Fruit fly (Drosophila melanogaster) whole organism, pupa: Measurements from ENCODE around the gene stg.

Experiments used
- CG10348 ChIP-seq: fragments of 200-800 bp; sonication (Bioruptor generic); IDR thresholded peaks from 2 replicates; pipeline ENCODE4 v1.3.6; 2022; ENCODE audit warnings: missing biosample characterization, missing genetic modification characterization
- CG12605 ChIP-seq: fragments of 200-800 bp; sonication (Bioruptor generic); IDR thresholded peaks from 2 replicates; pipeline ENCODE4 v1.3.6; 2022; ENCODE audit warnings: missing biosample characterization, missing genetic modification characterization
- CG13204 ChIP-seq: fragments of 200-800 bp; sonication (Bioruptor generic); optimal IDR thresholded peaks from 2 replicates; lab custom pipeline; 2018; ENCODE audit warnings: missing biosample characterization, mild to moderate bottlenecking, missing genetic modification characterization, moderate library complexity
- CG14655 ChIP-seq: fragments of 200-800 bp; sonication (Bioruptor generic); optimal IDR thresholded peaks from 3 replicates; lab custom pipeline; 2017; ENCODE audit warnings: mild to moderate bottlenecking, missing biosample characterization, missing genetic modification reagents, missing genetic modification characterization
- CG15710 ChIP-seq: fragments of 200-800 bp; sonication (Bioruptor generic); optimal IDR thresholded peaks from 2 replicates; lab custom pipeline; 2018; ENCODE audit warnings: missing biosample characterization, mild to moderate bottlenecking, missing genetic modification characterization, moderate library complexity
- CG17806 ChIP-seq: fragments of 200-800 bp; sonication (Bioruptor generic); optimal IDR thresholded peaks from 2 replicates; lab custom pipeline; 2018; ENCODE audit warnings: missing biosample characterization, mild to moderate bottlenecking, missing genetic modification characterization, moderate library complexity
- CG32121 ChIP-seq: fragments of 200-800 bp; sonication (Bioruptor generic); IDR thresholded peaks from 2 replicates; pipeline ENCODE4 v1.3.6; 2022; ENCODE audit warnings: missing biosample characterization, missing genetic modification characterization
- CG34367 ChIP-seq: fragments of 200-800 bp; sonication (Bioruptor generic); optimal IDR thresholded peaks from 2 replicates; lab custom pipeline; 2018; ENCODE audit warnings: missing biosample characterization, mild to moderate bottlenecking, missing genetic modification characterization
- CG4496 ChIP-seq: fragments of 200-800 bp; sonication (Bioruptor generic); IDR thresholded peaks from 3 replicates; pipeline ENCODE4 v1.3.6; 2022; ENCODE audit warnings: missing biosample characterization, missing genetic modification characterization
- CG8159 ChIP-seq: fragments of 200-800 bp; sonication (Bioruptor generic); optimal IDR thresholded peaks from 3 replicates; lab custom pipeline; 2018; ENCODE audit warnings: missing biosample characterization, mild to moderate bottlenecking, missing genetic modification characterization, moderate library complexity
- CG8301 ChIP-seq: fragments of 200-800 bp; sonication (Bioruptor generic); optimal IDR thresholded peaks from 2 replicates; lab custom pipeline; 2018; ENCODE audit warnings: missing biosample characterization, mild to moderate bottlenecking, missing genetic modification characterization
- CG9948 ChIP-seq: fragments of 200-800 bp; sonication (Bioruptor generic); optimal IDR thresholded peaks from 2 replicates; lab custom pipeline; 2018; ENCODE audit warnings: missing biosample characterization, mild to moderate bottlenecking, missing genetic modification characterization, moderate library complexity
- D1 ChIP-seq: fragments of 200-800 bp; sonication (Bioruptor generic); optimal IDR thresholded peaks from 2 replicates; lab custom pipeline; 2018; ENCODE audit warnings: missing biosample characterization, mild to moderate bottlenecking, missing genetic modification characterization, moderate library complexity
- EcR ChIP-seq: fragments of 200-800 bp; sonication (Bioruptor generic); optimal IDR thresholded peaks from 3 replicates; lab custom pipeline; 2019; ENCODE audit warnings: missing biosample characterization, missing genetic modification characterization, mild to moderate bottlenecking, moderate library complexity, missing genetic modification reagents
- Ets98B ChIP-seq: fragments of 200-800 bp; sonication (Bioruptor generic); IDR thresholded peaks from 2 replicates; pipeline ENCODE4 v1.3.6; 2022; ENCODE audit warnings: missing biosample characterization, missing genetic modification characterization
- Pif1A ChIP-seq: fragments of 200-800 bp; sonication (Bioruptor generic); optimal IDR thresholded peaks from 3 replicates; lab custom pipeline; 2016; ENCODE audit warnings: missing biosample characterization, missing genetic modification characterization
- Pif1B ChIP-seq: fragments of 200-800 bp; sonication (Bioruptor generic); optimal IDR thresholded peaks from 3 replicates; lab custom pipeline; 2016; ENCODE audit warnings: missing biosample characterization, missing genetic modification characterization
- Snoo ChIP-seq: fragments of 200-800 bp; sonication (Bioruptor generic); optimal IDR thresholded peaks from 3 replicates; lab custom pipeline; 2017; ENCODE audit warnings: missing biosample characterization, mild to moderate bottlenecking, missing genetic modification characterization, inconsistent platforms
- fd96Ca ChIP-seq: fragments of 200-800 bp; sonication (Bioruptor generic); IDR thresholded peaks from 3 replicates; pipeline ENCODE4 v1.3.6; 2022; ENCODE audit warnings: missing biosample characterization, missing genetic modification characterization
- gl ChIP-seq: fragments of 200-800 bp; sonication (Bioruptor generic); optimal IDR thresholded peaks from 2 replicates; lab custom pipeline; 2018; ENCODE audit warnings: missing biosample characterization, mild to moderate bottlenecking, missing genetic modification characterization
- rn ChIP-seq: fragments of 200-800 bp; sonication (Bioruptor generic); IDR thresholded peaks from 2 replicates; pipeline ENCODE4 v1.3.6; 2022; ENCODE audit warnings: missing biosample characterization, missing genetic modification characterization

The stg gene

dm6 chr3R:29228745-29229448 is 26.7 kb downstream of the stg start, which contains the start of gene Usp1:
Gene Usp1 (plus strand): TSS chr3R:29229161.
- TF ChIP-seq rn (GFP tag; lab: Robert Waterston, UW) (no peak), EcR (GFP tag; lab: Kevin White, UChicago) (peak; percentile 44)

dm6 chr3R:29227675-29228211 is 27.9 kb downstream of the stg start, which contains the start of gene CG14507:
Gene CG14507 (minus strand): TSS chr3R:29227725.
- TF ChIP-seq CG8301 (tag; lab: Kevin White, UChicago) (no peak), CG4496 (0 out of 3 replicates have a peak, but pooled peaks have one; percentile 11)

dm6 chr3R:29222891-29223842 is 32.4 kb downstream of the stg start, which contains the start of the genes Cisd2 and Brd8:
Gene Cisd2 (minus strand): TSS chr3R:29223428.
Gene Brd8 (plus strand): TSS chr3R:29223485.
- TF ChIP-seq CG32121 (GFP tag; lab: Robert Waterston, UW), result no peak
- TF ChIP-seq EcR (GFP tag; lab: Kevin White, UChicago), result no peak
- no peak for TF ChIP-seq Ets98B
- no peak for TF ChIP-seq Snoo (tag; lab: Kevin White, UChicago)
- TF ChIP-seq Pif1A (GFP tag; lab: Kevin White, UChicago), result no peak
- no peak for TF ChIP-seq Pif1B (GFP tag; lab: Kevin White, UChicago)
- no peak for TF ChIP-seq D1
- no peak for TF ChIP-seq CG34367 (tag; lab: Kevin White, UChicago)
- TF ChIP-seq CG14655 (GFP tag; lab: Kevin White, UChicago), result no peak
- TF ChIP-seq CG10348, result no peak
- TF ChIP-seq CG9948, result no peak
- TF ChIP-seq CG13204, result no peak
- TF ChIP-seq CG17806, result no peak
- no peak for TF ChIP-seq CG8159
- TF ChIP-seq CG8301 (tag; lab: Kevin White, UChicago), result no peak
- no peak for TF ChIP-seq CG15710 (tag; lab: Kevin White, UChicago)
- no peak for TF ChIP-seq CG4496
- no peak for TF ChIP-seq CG12605 (GFP tag; lab: Robert Waterston, UW)

dm6 chr3R:29221168-29221567 is 34.4 kb downstream of the stg start:
- TF ChIP-seq EcR (GFP tag; lab: Kevin White, UChicago) (no peak), CG34367 (tag; lab: Kevin White, UChicago) (no peak), Snoo (tag; lab: Kevin White, UChicago) (no peak), CG4496 (no peak), Pif1A (GFP tag; lab: Kevin White, UChicago) (no peak), CG8159 (no peak), fd96Ca (GFP tag; lab: Robert Waterston, UW) (no peak), CG9948 (no peak), CG12605 (GFP tag; lab: Robert Waterston, UW) (no peak), CG15710 (tag; lab: Kevin White, UChicago) (no peak), CG32121 (GFP tag; lab: Robert Waterston, UW) (no peak)

dm6 chr3R:29220585-29220984 is 35.0 kb downstream of the stg start:
- no peak for TF ChIP-seq CG4496
- TF ChIP-seq CG8159, result no peak
- TF ChIP-seq CG32121 (GFP tag; lab: Robert Waterston, UW), result no peak

dm6 chr3R:29219948-29220347 is 35.7 kb downstream of the stg start, which contains the start of gene eEF1gamma:
Gene eEF1gamma (plus strand): TSS chr3R:29220172.
- peak; percentile 76 for TF ChIP-seq CG8159
- peak; percentile 88 for TF ChIP-seq CG34367 (tag; lab: Kevin White, UChicago)
- TF ChIP-seq CG32121 (GFP tag; lab: Robert Waterston, UW), result peak; percentile 86
- TF ChIP-seq CG17806, result peak; percentile 65
- no peak for TF ChIP-seq CG14655 (GFP tag; lab: Kevin White, UChicago)
- TF ChIP-seq CG8301 (tag; lab: Kevin White, UChicago), result peak; percentile 72
- peak; percentile 76 for TF ChIP-seq Pif1B (GFP tag; lab: Kevin White, UChicago)
- peak; percentile 15 for TF ChIP-seq EcR (GFP tag; lab: Kevin White, UChicago)
- TF ChIP-seq gl, result peak; percentile 86
- TF ChIP-seq fd96Ca (GFP tag; lab: Robert Waterston, UW), result peak; percentile 85
- peak; percentile 96 for TF ChIP-seq Snoo (tag; lab: Kevin White, UChicago)
- peak; percentile 57 for TF ChIP-seq CG9948
- no peak for TF ChIP-seq D1
- TF ChIP-seq rn (GFP tag; lab: Robert Waterston, UW), result peak; percentile 67; the same call in 1 of the 2 replicates
- TF ChIP-seq Ets98B, result peak; percentile 78
- peak; percentile 82 for TF ChIP-seq CG15710 (tag; lab: Kevin White, UChicago)
- no peak for TF ChIP-seq Pif1A (GFP tag; lab: Kevin White, UChicago)
- TF ChIP-seq CG4496, result peak; percentile 93
- no peak for TF ChIP-seq CG13204
- peak; percentile 78 for TF ChIP-seq CG12605 (GFP tag; lab: Robert Waterston, UW)
- TF ChIP-seq CG10348, result no peak
